Fruit fly (Drosophila melanogaster) whole organism, prepupa: ENCODE results near the gene Nse1.

Experiments used
- Blimp-1 ChIP-seq: fragments of 200-800 bp; sonication (Bioruptor generic); optimal IDR thresholded peaks from 3 replicates; lab custom pipeline; 2017; ENCODE audit warnings: missing biosample characterization, missing genetic modification characterization, mild to moderate bottlenecking, moderate library complexity, missing genetic modification reagents
- Hr39 ChIP-seq: fragments of 200-800 bp; sonication (Bioruptor generic); optimal IDR thresholded peaks from 2 replicates; lab custom pipeline; 2016; ENCODE audit warnings: missing biosample characterization, missing genetic modification characterization
- fd59A ChIP-seq: fragments of 200-800 bp; sonication (Bioruptor generic); optimal IDR thresholded peaks from 2 replicates; lab custom pipeline; 2017; ENCODE audit warnings: missing biosample characterization, mild to moderate bottlenecking, missing genetic modification characterization, missing genetic modification reagents

dm6 chr2L:6671409-6671808, 6.0 kb downstream of the Nse1 start:
- TF ChIP-seq Hr39 (GFP tag; lab: Kevin White, UChicago): no peak
- TF ChIP-seq Blimp-1 (GFP tag; lab: Kevin White, UChicago): no peak
- no peak for TF ChIP-seq fd59A (GFP tag; lab: Kevin White, UChicago)
